Worm (Caenorhabditis elegans): ENCODE results near the gene cpt-6.

DNA sequence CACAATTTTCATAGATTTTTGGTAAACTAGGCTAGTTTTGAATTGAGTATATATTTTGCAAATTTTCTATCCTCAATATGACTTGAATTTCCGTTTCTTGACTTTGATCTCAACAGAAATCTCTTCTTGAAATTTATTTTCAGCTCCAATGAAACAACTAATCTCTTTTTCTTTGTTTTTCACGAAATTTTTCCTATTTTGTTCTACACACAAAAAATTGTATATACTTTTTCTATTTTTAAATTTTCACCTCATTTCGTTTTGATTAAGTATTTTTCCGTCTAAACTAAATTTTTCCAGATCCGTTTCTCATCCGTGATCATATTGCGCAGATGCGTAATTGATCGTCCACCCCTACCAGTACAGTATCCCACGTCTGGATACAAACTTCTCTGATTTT, 29.0 kb downstream of the cpt-6 start, which contains the start of gene unc-83:
- TF ChIP-seq him-1 (tag; optimal IDR thresholded peaks at IDR 0.05): no peak
- no peak for TF ChIP-seq W03F9.2 (tag; optimal IDR thresholded peaks at IDR 0.05)

Measured in whole organism, L4/young adult.